Worm (Caenorhabditis elegans) whole organism, young adult: ENCODE measurements around the gene bbs-5.

ENCODE experiments used
- B0035.1 ChIP-seq: sonication (generic microtip); optimal IDR thresholded peaks from 2 replicates; lab custom pipeline; 2016; ENCODE audit warnings: missing genetic modification characterization, mild to moderate bottlenecking, missing compliant biosample characterization, missing genotype, missing genetic modification reagents
- F57C9.4 ChIP-seq: sonication (generic microtip); optimal IDR thresholded peaks from 2 replicates; lab custom pipeline; 2017; ENCODE audit warnings: mild to moderate bottlenecking, missing genetic modification characterization, missing compliant biosample characterization
- ceh-100 ChIP-seq: fragments of 200-800 bp; sonication (Bioruptor generic); IDR thresholded peaks from 2 replicates; pipeline ENCODE4 v1.3.6; 2022; ENCODE audit warnings: missing genetic modification reagents, missing genetic modification characterization, missing compliant biosample characterization
- dox-1 ChIP-seq: fragments of 200-800 bp; sonication (Bioruptor generic); IDR thresholded peaks from 2 replicates; pipeline ENCODE4 v1.3.6; 2022; ENCODE audit warnings: missing genetic modification reagents, missing genetic modification characterization, missing compliant biosample characterization
- hlh-12 ChIP-seq: sonication (generic microtip); optimal IDR thresholded peaks from 2 replicates; lab custom pipeline; 2016; ENCODE audit warnings: missing genetic modification characterization, missing compliant biosample characterization
- hlh-26 ChIP-seq: fragments of 200-800 bp; sonication (Bioruptor generic); conservative IDR thresholded peaks from 2 replicates; pipeline ENCODE4 v1.3.6; 2022; ENCODE audit warnings: missing genetic modification reagents, missing genetic modification characterization, missing compliant biosample characterization
- lin-35 ChIP-seq, 3 experiments: fragments of 150-350 bp in 2 of 3; sonication (generic microtip) in 1 of 3; optimal IDR thresholded peaks; 2 replicates each; lab custom pipeline; 2014 to 2018; ENCODE audit warnings: missing biosample characterization in 3 of 3, missing genetic modification characterization in 3 of 3, missing genetic modification reagents in 3 of 3
- unc-62 ChIP-seq: fragments of 150-350 bp; optimal IDR thresholded peaks from 2 replicates; lab custom pipeline; 2014; ENCODE audit warnings: missing biosample characterization, missing genetic modification reagents, missing genetic modification characterization

DNA sequence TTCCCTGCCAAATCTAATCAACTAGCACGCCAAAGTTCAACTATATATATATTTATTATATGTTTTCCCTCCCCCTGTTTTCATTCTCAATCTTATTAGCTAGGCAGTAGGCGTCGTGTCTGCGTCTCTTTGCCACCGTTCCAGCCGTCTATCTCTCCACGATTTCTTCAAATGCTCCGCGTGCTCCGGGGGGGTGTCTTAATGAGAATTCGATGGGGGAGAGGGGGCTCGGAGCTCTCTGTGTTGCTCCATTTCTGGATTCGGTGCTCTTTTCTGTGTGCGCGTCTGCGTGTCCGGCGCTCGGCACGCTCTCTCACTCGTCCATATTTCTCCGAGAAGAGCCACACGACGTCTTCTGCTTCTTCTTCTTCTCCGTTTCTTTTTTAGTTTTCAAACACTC lies 22.6 kb upstream of the bbs-5 start:
- TF ChIP-seq dox-1 (no peak; the same call in 1 of the 2 replicates), hlh-12 (tag; lab: Kevin White, UChicago) (no peak), B0035.1 (tag; lab: Kevin White, UChicago) (no peak), unc-62 (GFP tag; lab: Kevin White, UChicago) (no peak), F57C9.4 (no peak), ceh-100 (no peak), hlh-26 (no peak), lin-35 (GFP tag; optimal IDR thresholded peaks at IDR 0.05; lab: Kevin White, UChicago) (peak in 1 of 3 experiments; percentile 18)
